Worm (Caenorhabditis elegans) whole organism, late embryonic: ENCODE results near the gene rpl-21.

Experiments
- C08G9.2 ChIP-seq: sonication (generic microtip); optimal IDR thresholded peaks from 2 replicates; lab custom pipeline; 2016; ENCODE audit warnings: mild to moderate bottlenecking, missing genetic modification characterization, moderate library complexity, missing compliant biosample characterization
- C38D4.7 ChIP-seq: fragments of 200-800 bp; sonication (Bioruptor generic); optimal IDR thresholded peaks from 2 replicates; lab custom pipeline; 2018; ENCODE audit warnings: mild to moderate bottlenecking, missing genetic modification characterization, moderate library complexity, missing compliant biosample characterization
- F13H6.1 ChIP-seq: sonication (generic microtip); optimal IDR thresholded peaks from 2 replicates; lab custom pipeline; 2016; ENCODE audit warnings: missing genetic modification characterization, missing compliant biosample characterization
- T23F11.4 ChIP-seq: fragments of 200-800 bp; sonication (Bioruptor generic); optimal IDR thresholded peaks from 2 replicates; lab custom pipeline; 2018; ENCODE audit warnings: mild to moderate bottlenecking, missing genetic modification characterization, missing compliant biosample characterization
- Y22D7AL.16 ChIP-seq: sonication (generic microtip); optimal IDR thresholded peaks from 2 replicates; lab custom pipeline; 2016; ENCODE audit warnings: missing genetic modification characterization, missing compliant biosample characterization
- ceh-18 ChIP-seq: sonication (generic microtip); optimal IDR thresholded peaks from 2 replicates; lab custom pipeline; 2016; ENCODE audit warnings: missing genetic modification characterization, missing compliant biosample characterization
- ceh-19 ChIP-seq: fragments of 200-800 bp; sonication (Bioruptor generic); optimal IDR thresholded peaks from 2 replicates; lab custom pipeline; 2018; ENCODE audit warnings: mild to moderate bottlenecking, missing genetic modification characterization, missing compliant biosample characterization
- ceh-2 ChIP-seq: sonication (generic microtip); optimal IDR thresholded peaks from 2 replicates; lab custom pipeline; 2016; ENCODE audit warnings: missing genotype, missing genetic modification characterization, missing compliant biosample characterization
- ceh-22 ChIP-seq: sonication (generic microtip); optimal IDR thresholded peaks from 2 replicates; lab custom pipeline; 2017; ENCODE audit warnings: missing biosample characterization, missing genetic modification characterization
- ceh-30 ChIP-seq: fragments of 150-350 bp; optimal IDR thresholded peaks from 2 replicates; lab custom pipeline; 2014; ENCODE audit warnings: missing biosample characterization, missing genetic modification characterization
- ceh-31 ChIP-seq: sonication (generic microtip); optimal IDR thresholded peaks from 2 replicates; lab custom pipeline; 2016; ENCODE audit warnings: missing genetic modification characterization, missing compliant biosample characterization
- ceh-34 ChIP-seq: sonication (generic microtip); optimal IDR thresholded peaks from 2 replicates; lab custom pipeline; 2016; ENCODE audit warnings: mild to moderate bottlenecking, missing genetic modification characterization, missing compliant biosample characterization
- ceh-48 ChIP-seq: sonication (generic microtip); optimal IDR thresholded peaks from 2 replicates; lab custom pipeline; 2016; ENCODE audit warnings: missing genetic modification characterization, inconsistent platforms, missing compliant biosample characterization
- che-1 ChIP-seq: sonication (generic microtip); optimal IDR thresholded peaks from 2 replicates; lab custom pipeline; 2016; ENCODE audit warnings: mild to moderate bottlenecking, missing genetic modification characterization, missing compliant biosample characterization
- dmd-4 ChIP-seq: sonication (generic microtip); optimal IDR thresholded peaks from 2 replicates; lab custom pipeline; 2016; ENCODE audit warnings: borderline replicate concordance, missing genetic modification characterization, missing compliant biosample characterization
- dve-1 ChIP-seq: sonication (generic microtip); optimal IDR thresholded peaks from 2 replicates; lab custom pipeline; 2017; ENCODE audit warnings: antibody characterized with exemption, mild to moderate bottlenecking, missing genetic modification characterization, missing compliant biosample characterization
- elt-2 ChIP-seq: sonication (generic microtip); optimal IDR thresholded peaks from 2 replicates; lab custom pipeline; 2016; ENCODE audit warnings: missing genetic modification reagents, missing genetic modification characterization, missing compliant biosample characterization
- ets-4 ChIP-seq: sonication (generic microtip); optimal IDR thresholded peaks from 2 replicates; lab custom pipeline; 2016; ENCODE audit warnings: missing genetic modification characterization, missing compliant biosample characterization
- fkh-6 ChIP-seq: sonication (generic microtip); optimal IDR thresholded peaks from 2 replicates; lab custom pipeline; 2016; ENCODE audit warnings: missing genetic modification characterization, missing compliant biosample characterization
- hlh-15 ChIP-seq: sonication (generic microtip); optimal IDR thresholded peaks from 2 replicates; lab custom pipeline; 2016; ENCODE audit warnings: missing genetic modification characterization, missing compliant biosample characterization
- hlh-30 ChIP-seq: sonication (generic microtip); optimal IDR thresholded peaks from 2 replicates; lab custom pipeline; 2017; ENCODE audit warnings: antibody characterized with exemption, missing genetic modification characterization, missing compliant biosample characterization; ENCODE audit not compliant: insufficient read depth
- lin-11 ChIP-seq: fragments of 200-800 bp; sonication (Bioruptor generic); optimal IDR thresholded peaks from 2 replicates; lab custom pipeline; 2018; ENCODE audit warnings: mild to moderate bottlenecking, missing genetic modification characterization, missing compliant biosample characterization
- madf-2 ChIP-seq: sonication (generic microtip); optimal IDR thresholded peaks from 2 replicates; lab custom pipeline; 2017; ENCODE audit warnings: missing genetic modification characterization, missing compliant biosample characterization
- mec-3 ChIP-seq: sonication (generic microtip); optimal IDR thresholded peaks from 2 replicates; lab custom pipeline; 2016; ENCODE audit warnings: borderline replicate concordance, missing genetic modification characterization, missing compliant biosample characterization
- nfya-1 ChIP-seq: sonication (generic microtip); optimal IDR thresholded peaks from 2 replicates; lab custom pipeline; 2017; ENCODE audit warnings: missing genetic modification characterization, mild to moderate bottlenecking, missing compliant biosample characterization, antibody characterized with exemption, moderate library complexity
- nhr-11 ChIP-seq: fragments of 150-350 bp; optimal IDR thresholded peaks from 2 replicates; lab custom pipeline; 2014; ENCODE audit warnings: missing biosample characterization, missing genetic modification characterization
- nhr-232 ChIP-seq: sonication (generic microtip); optimal IDR thresholded peaks from 2 replicates; lab custom pipeline; 2016; ENCODE audit warnings: missing genetic modification characterization, missing compliant biosample characterization
- odd-2 ChIP-seq: sonication (generic microtip); optimal IDR thresholded peaks from 2 replicates; lab custom pipeline; 2017; ENCODE audit warnings: antibody characterized with exemption, mild to moderate bottlenecking, missing genetic modification characterization, missing compliant biosample characterization
- pat-9 ChIP-seq: fragments of 200-800 bp; sonication (Bioruptor generic); optimal IDR thresholded peaks from 2 replicates; lab custom pipeline; 2018; ENCODE audit warnings: mild to moderate bottlenecking, missing genetic modification characterization, moderate library complexity, missing compliant biosample characterization
- pha-2 ChIP-seq: sonication (generic microtip); optimal IDR thresholded peaks from 2 replicates; lab custom pipeline; 2017; ENCODE audit warnings: mild to moderate bottlenecking, missing genetic modification characterization, missing compliant biosample characterization
- pha-4 ChIP-seq: fragments of 150-350 bp; optimal IDR thresholded peaks from 2 replicates; lab custom pipeline; 2018; ENCODE audit warnings: missing biosample characterization, missing genetic modification reagents, missing genetic modification characterization
- pqm-1 ChIP-seq: sonication (generic microtip); optimal IDR thresholded peaks from 2 replicates; lab custom pipeline; 2016; ENCODE audit warnings: missing genetic modification characterization, missing compliant biosample characterization
- pros-1 ChIP-seq: fragments of 150-350 bp; optimal IDR thresholded peaks from 2 replicates; lab custom pipeline; 2014; ENCODE audit warnings: missing biosample characterization, missing genetic modification reagents, missing genetic modification characterization
- ref-2 ChIP-seq: sonication (generic microtip); optimal IDR thresholded peaks from 2 replicates; lab custom pipeline; 2016; ENCODE audit warnings: missing genetic modification characterization, missing compliant biosample characterization
- rnt-1 ChIP-seq: sonication (generic microtip); optimal IDR thresholded peaks from 2 replicates; lab custom pipeline; 2016; ENCODE audit warnings: missing genetic modification characterization, missing compliant biosample characterization
- sdc-2 ChIP-seq: sonication (generic microtip); optimal IDR thresholded peaks from 2 replicates; lab custom pipeline; 2016; ENCODE audit warnings: missing genotype, missing genetic modification characterization, missing compliant biosample characterization
- sox-2 ChIP-seq: fragments of 200-800 bp; sonication (Bioruptor generic); IDR thresholded peaks from 2 replicates; pipeline ENCODE4 v1.3.6; 2022; ENCODE audit warnings: missing genetic modification reagents, missing genetic modification characterization, missing compliant biosample characterization
- syd-9 ChIP-seq: sonication (generic microtip); optimal IDR thresholded peaks from 2 replicates; lab custom pipeline; 2016; ENCODE audit warnings: mild to moderate bottlenecking, missing genetic modification characterization, moderate library complexity, missing compliant biosample characterization
- tbx-2 ChIP-seq: sonication (generic microtip); optimal IDR thresholded peaks from 2 replicates; lab custom pipeline; 2016; ENCODE audit warnings: missing genetic modification characterization, missing compliant biosample characterization
- ttx-3 ChIP-seq: sonication (generic microtip); optimal IDR thresholded peaks from 2 replicates; lab custom pipeline; 2016; ENCODE audit warnings: missing genetic modification reagents, missing genetic modification characterization, missing compliant biosample characterization
- unc-42 ChIP-seq: sonication (generic microtip); optimal IDR thresholded peaks from 2 replicates; lab custom pipeline; 2016; ENCODE audit warnings: missing genotype, missing genetic modification characterization, missing compliant biosample characterization
- unc-55 ChIP-seq: sonication (generic microtip); optimal IDR thresholded peaks from 2 replicates; lab custom pipeline; 2017; ENCODE audit warnings: missing biosample characterization, missing genetic modification reagents, missing genetic modification characterization

rpl-21 gene

ce11 chrIII:8163788-8164423 is 33.9 kb upstream of the rpl-21 start, which contains the start of gene prp-8:
Gene prp-8, plus strand, starts transcription at chrIII:8164373.
- TF ChIP-seq C08G9.2 (tag; lab: Kevin White, UChicago) (peak; percentile 4), ceh-2 (tag; lab: Kevin White, UChicago) (peak; percentile 6), sox-2 (no peak; the same call in 1 of the 2 replicates), pha-2 (tag; lab: Kevin White, UChicago) (peak; percentile 9), elt-2 (tag; lab: Kevin White, UChicago) (no peak), ceh-18 (tag; lab: Kevin White, UChicago) (peak; percentile 84), ets-4 (tag; lab: Kevin White, UChicago) (peak; percentile 11), dve-1 (tag; lab: Kevin White, UChicago) (peak; percentile 65), rnt-1 (tag; lab: Kevin White, UChicago) (peak; percentile 19), ceh-30 (tag; lab: Kevin White, UChicago) (no peak), tbx-2 (peak; percentile 71), nfya-1 (tag; lab: Kevin White, UChicago) (peak; percentile 93), ceh-31 (tag; lab: Kevin White, UChicago) (peak; percentile 80), unc-42 (peak; percentile 78), madf-2 (peak; percentile 46), ceh-19 (GFP tag; lab: Kevin White, UChicago) (peak; percentile 18), nhr-11 (tag; lab: Kevin White, UChicago) (no peak), ceh-34 (peak; percentile 85), unc-55 (GFP tag; lab: Kevin White, UChicago) (peak; percentile 68), syd-9 (tag; lab: Kevin White, UChicago) (peak; percentile 16), sdc-2 (tag; lab: Kevin White, UChicago) (peak; percentile 13), pros-1 (peak; percentile 64), mec-3 (tag; lab: Kevin White, UChicago) (no peak), T23F11.4 (GFP tag; lab: Kevin White, UChicago) (no peak), ceh-48 (peak; percentile 83), F13H6.1 (peak; percentile 9), fkh-6 (tag; lab: Kevin White, UChicago) (no peak), ref-2 (tag; lab: Kevin White, UChicago) (peak; percentile 65), nhr-232 (tag; lab: Kevin White, UChicago) (no peak), che-1 (tag; lab: Kevin White, UChicago) (no peak), lin-11 (tag; lab: Kevin White, UChicago) (no peak), Y22D7AL.16 (tag; lab: Kevin White, UChicago) (peak; percentile 2), hlh-30 (peak; percentile 77)

ce11 chrIII:8163283-8163682 is 33.3 kb upstream of the rpl-21 start, which contains the start of gene bath-42:
Gene bath-42, minus strand, starts transcription at chrIII:8163383.
- TF ChIP-seq lin-11 (tag; lab: Kevin White, UChicago): no peak
- no peak for TF ChIP-seq hlh-15 (tag; lab: Kevin White, UChicago)
- TF ChIP-seq odd-2: no peak
- no peak for TF ChIP-seq dmd-4
- no peak for TF ChIP-seq nhr-232 (tag; lab: Kevin White, UChicago)
- TF ChIP-seq mec-3 (tag; lab: Kevin White, UChicago): no peak
- TF ChIP-seq pat-9 (tag; lab: Kevin White, UChicago): no peak
- no peak for TF ChIP-seq pqm-1 (tag; lab: Kevin White, UChicago)
- no peak for TF ChIP-seq C38D4.7 (GFP tag; lab: Kevin White, UChicago)
- no peak for TF ChIP-seq pha-4 (tag; lab: Kevin White, UChicago)
- no peak for TF ChIP-seq tbx-2
- TF ChIP-seq ttx-3 (tag; lab: Kevin White, UChicago): no peak
- TF ChIP-seq hlh-30: no peak
- TF ChIP-seq pros-1: no peak
- TF ChIP-seq dve-1 (tag; lab: Kevin White, UChicago): no peak
- TF ChIP-seq ceh-22 (tag; lab: Kevin White, UChicago): no peak
